Worm (Caenorhabditis elegans) whole organism, mixed stage, embryonic: ENCODE data around the gene nhr-164.

ENCODE experiments used
- ces-1 ChIP-seq: fragments of 150-350 bp; optimal IDR thresholded peaks from 2 replicates; lab custom pipeline; 2014; ENCODE audit warnings: missing biosample characterization, missing genetic modification reagents, missing genetic modification characterization
- elt-3 ChIP-seq: fragments of 150-350 bp; optimal IDR thresholded peaks from 2 replicates; lab custom pipeline; 2014; ENCODE audit warnings: missing biosample characterization, missing genetic modification characterization
- hlh-1 ChIP-seq: fragments of 150-350 bp; optimal IDR thresholded peaks from 2 replicates; lab custom pipeline; 2014; ENCODE audit warnings: missing biosample characterization, missing genetic modification reagents, missing genetic modification characterization
- lin-13 ChIP-seq: fragments of 150-350 bp; optimal IDR thresholded peaks from 2 replicates; lab custom pipeline; 2014; ENCODE audit warnings: missing biosample characterization, missing genetic modification characterization
- mab-5 ChIP-seq: fragments of 150-350 bp; optimal IDR thresholded peaks from 2 replicates; lab custom pipeline; 2014; ENCODE audit warnings: missing biosample characterization, missing genetic modification characterization
- nhr-12 ChIP-seq: fragments of 150-350 bp; optimal IDR thresholded peaks from 2 replicates; lab custom pipeline; 2014; ENCODE audit warnings: missing biosample characterization, missing genetic modification characterization
- nhr-2 ChIP-seq: fragments of 150-350 bp; optimal IDR thresholded peaks from 2 replicates; lab custom pipeline; 2014; ENCODE audit warnings: missing biosample characterization, missing genetic modification characterization
- pha-4 ChIP-seq: fragments of 150-350 bp; optimal IDR thresholded peaks from 2 replicates; lab custom pipeline; 2018; ENCODE audit warnings: missing biosample characterization, missing genetic modification reagents, missing genetic modification characterization
- snpc-4 ChIP-seq: fragments of 150-350 bp; optimal IDR thresholded peaks from 2 replicates; lab custom pipeline; 2014; ENCODE audit warnings: missing biosample characterization, missing genetic modification characterization
- unc-39 ChIP-seq: fragments of 150-350 bp; optimal IDR thresholded peaks from 2 replicates; lab custom pipeline; 2014; ENCODE audit warnings: missing biosample characterization, missing genetic modification characterization
- unc-62 ChIP-seq: fragments of 150-350 bp; optimal IDR thresholded peaks from 2 replicates; lab custom pipeline; 2014; ENCODE audit warnings: missing biosample characterization, missing genetic modification reagents, missing genetic modification characterization

ce11 chrV:15186259-15186927 is 49.2 kb downstream of the nhr-164 start, which contains the start of gene Y75B12B.3:
- TF ChIP-seq unc-62 (no peak), elt-3 (tag; lab: Kevin White, UChicago) (no peak), nhr-2 (tag; lab: Kevin White, UChicago) (no peak), snpc-4 (no peak), ces-1 (no peak), hlh-1 (no peak), pha-4 (no peak), lin-13 (no peak), unc-39 (no peak), mab-5 (tag; lab: Kevin White, UChicago) (no peak), nhr-12 (no peak)
